Worm (Caenorhabditis elegans) whole organism, L4 larva: Measurements from ENCODE around the gene srsx-30.

ENCODE experiments used
- ceh-82 ChIP-seq: sonication (generic microtip); optimal IDR thresholded peaks from 2 replicates; lab custom pipeline; 2017; ENCODE audit warnings: missing biosample characterization, missing genetic modification characterization
- lin-39 ChIP-seq: fragments of 150-350 bp; optimal IDR thresholded peaks from 2 replicates; lab custom pipeline; 2014; ENCODE audit warnings: missing biosample characterization, missing genetic modification reagents, missing genetic modification characterization
- mdl-1 ChIP-seq, 2 experiments: fragments of 150-350 bp in 1 of 2; sonication (generic microtip) in 1 of 2; optimal IDR thresholded peaks; 2 replicates each; lab custom pipeline; 2014 to 2017; ENCODE audit warnings: missing biosample characterization in 2 of 2, missing genetic modification characterization in 2 of 2
- mep-1 ChIP-seq: fragments of 150-350 bp; sonication (generic microtip); optimal IDR thresholded peaks from 3 replicates; lab custom pipeline; 2014; ENCODE audit warnings: missing biosample characterization, missing genetic modification characterization
- nhr-237 ChIP-seq: sonication (generic microtip); optimal IDR thresholded peaks from 2 replicates; lab custom pipeline; 2017; ENCODE audit warnings: missing biosample characterization, missing genetic modification characterization
- nhr-25 ChIP-seq: sonication (generic microtip); optimal IDR thresholded peaks from 2 replicates; lab custom pipeline; 2017; ENCODE audit warnings: missing genetic modification characterization, mild to moderate bottlenecking, missing compliant biosample characterization, antibody characterized with exemption, moderate library complexity, borderline replicate concordance; ENCODE audit not compliant: insufficient read depth
- nhr-6 ChIP-seq: fragments of 150-350 bp; optimal IDR thresholded peaks from 2 replicates; lab custom pipeline; 2014; ENCODE audit warnings: missing biosample characterization, missing genetic modification characterization
- nhr-77 ChIP-seq: fragments of 150-350 bp; optimal IDR thresholded peaks from 2 replicates; lab custom pipeline; 2014; ENCODE audit warnings: missing biosample characterization, missing genetic modification characterization
- skn-1 ChIP-seq: fragments of 150-350 bp; optimal IDR thresholded peaks from 2 replicates; lab custom pipeline; 2014; ENCODE audit warnings: missing biosample characterization, missing genetic modification characterization
- spr-1 ChIP-seq: sonication (generic microtip); optimal IDR thresholded peaks from 2 replicates; lab custom pipeline; 2016; ENCODE audit warnings: mild to moderate bottlenecking, missing genetic modification characterization, missing compliant biosample characterization
- unc-130 ChIP-seq: sonication (generic microtip); optimal IDR thresholded peaks from 2 replicates; lab custom pipeline; 2016; ENCODE audit warnings: missing genetic modification reagents, missing genetic modification characterization, missing compliant biosample characterization
- ztf-7 ChIP-seq: fragments of 150-350 bp; optimal IDR thresholded peaks from 2 replicates; lab custom pipeline; 2014; ENCODE audit warnings: missing biosample characterization, missing genetic modification characterization

DNA sequence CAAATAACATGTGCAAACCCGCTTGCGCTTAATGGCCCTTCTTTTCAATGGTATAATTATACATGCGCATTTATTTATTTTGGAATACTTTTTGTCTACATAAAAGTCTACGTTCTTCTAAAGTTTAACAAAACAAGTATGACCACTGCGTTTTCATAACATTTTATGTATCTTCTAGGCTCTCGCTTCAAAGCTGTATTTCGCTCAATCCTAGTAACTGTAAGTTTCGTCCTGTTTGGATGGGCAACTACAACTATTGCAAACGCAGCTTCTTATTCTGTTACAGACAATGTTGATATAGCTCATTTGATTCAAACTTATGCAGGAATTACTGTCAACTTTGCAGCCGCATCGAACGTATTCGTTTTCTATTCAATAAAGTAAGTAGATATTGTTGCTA lies 8.9 kb upstream of the srsx-30 start, which contains the start of gene srsx-27:
- TF ChIP-seq unc-130 (GFP tag; lab: Kevin White, UChicago): no peak
- TF ChIP-seq nhr-77 (tag; lab: Kevin White, UChicago): no peak
- TF ChIP-seq mep-1 (tag; lab: Kevin White, UChicago): no peak
- TF ChIP-seq spr-1 (tag; lab: Kevin White, UChicago): no peak
- no peak for TF ChIP-seq lin-39
- no peak for TF ChIP-seq ceh-82 (tag; lab: Kevin White, UChicago)
- no peak for TF ChIP-seq nhr-237 (tag; lab: Kevin White, UChicago)
- TF ChIP-seq mdl-1 (tag; optimal IDR thresholded peaks at IDR 0.05; lab: Kevin White, UChicago): no peak
- TF ChIP-seq ztf-7 (tag; lab: Kevin White, UChicago): no peak
- TF ChIP-seq skn-1 (tag; lab: Kevin White, UChicago): no peak
- no peak for TF ChIP-seq nhr-25 (tag; lab: Kevin White, UChicago)
- no peak for TF ChIP-seq nhr-6
